Fruit fly (Drosophila melanogaster) whole organism, adult: ENCODE data around the gene snu.
A peak's percentile ranks its signal among the peaks of the same experiment; 100 is the strongest.

Experiments
- CG11617 ChIP-seq: fragments of 200-800 bp; sonication (Bioruptor generic); optimal IDR thresholded peaks from 2 replicates; lab custom pipeline; 2017; ENCODE audit warnings: mild to moderate bottlenecking, missing biosample characterization, missing genetic modification reagents, missing genetic modification characterization
- CG12768 ChIP-seq: fragments of 200-800 bp; sonication (Bioruptor generic); optimal IDR thresholded peaks from 2 replicates; lab custom pipeline; 2017; ENCODE audit warnings: missing biosample characterization, missing genetic modification characterization, mild to moderate bottlenecking, moderate library complexity, missing genetic modification reagents
- CG14711 ChIP-seq: fragments of 200-800 bp; sonication (Bioruptor generic); optimal IDR thresholded peaks from 2 replicates; lab custom pipeline; 2018; ENCODE audit warnings: missing biosample characterization, mild to moderate bottlenecking, missing genetic modification characterization, moderate library complexity
- CG1620 ChIP-seq: fragments of 200-800 bp; sonication (Bioruptor generic); optimal IDR thresholded peaks from 2 replicates; lab custom pipeline; 2016; ENCODE audit warnings: missing biosample characterization, missing genetic modification characterization
- CG33017 ChIP-seq: fragments of 200-800 bp; sonication (Bioruptor generic); optimal IDR thresholded peaks from 2 replicates; lab custom pipeline; 2018; ENCODE audit warnings: missing biosample characterization, mild to moderate bottlenecking, missing genetic modification characterization, moderate library complexity
- CG5204 ChIP-seq: fragments of 200-800 bp; sonication (Bioruptor generic); optimal IDR thresholded peaks from 2 replicates; lab custom pipeline; 2016; ENCODE audit warnings: missing biosample characterization, missing genetic modification characterization
- CG7045 ChIP-seq: fragments of 200-800 bp; sonication (Bioruptor generic); optimal IDR thresholded peaks from 2 replicates; lab custom pipeline; 2017; ENCODE audit warnings: missing biosample characterization, mild to moderate bottlenecking, missing genetic modification characterization
- CG7101 ChIP-seq: fragments of 200-800 bp; sonication (Bioruptor generic); optimal IDR thresholded peaks from 2 replicates; lab custom pipeline; 2018; ENCODE audit warnings: missing biosample characterization, mild to moderate bottlenecking, missing genetic modification characterization, moderate library complexity
- Clk ChIP-seq: fragments of 200-800 bp; sonication (Bioruptor generic); optimal IDR thresholded peaks from 2 replicates; lab custom pipeline; 2017; ENCODE audit warnings: missing biosample characterization, missing genetic modification characterization
- Crg-1 ChIP-seq: fragments of 200-800 bp; sonication (Bioruptor generic); optimal IDR thresholded peaks from 2 replicates; lab custom pipeline; 2016; ENCODE audit warnings: missing biosample characterization, missing genetic modification characterization
- Hr96 ChIP-seq: fragments of 200-800 bp; sonication (Bioruptor generic); optimal IDR thresholded peaks from 2 replicates; lab custom pipeline; 2016; ENCODE audit warnings: missing biosample characterization, missing genetic modification characterization
- Mnt ChIP-seq: fragments of 200-800 bp; sonication (Bioruptor generic); optimal IDR thresholded peaks from 2 replicates; lab custom pipeline; 2016; ENCODE audit warnings: missing biosample characterization, mild to moderate bottlenecking, missing genetic modification characterization
- bab1 ChIP-seq: fragments of 200-800 bp; sonication (Bioruptor generic); optimal IDR thresholded peaks from 3 replicates; lab custom pipeline; 2019; ENCODE audit warnings: missing biosample characterization, mild to moderate bottlenecking, missing genetic modification characterization, moderate library complexity
- cic ChIP-seq: fragments of 200-800 bp; sonication (Bioruptor generic); optimal IDR thresholded peaks from 2 replicates; lab custom pipeline; 2017; ENCODE audit warnings: missing biosample characterization, mild to moderate bottlenecking, missing genetic modification characterization, moderate library complexity
- cnc ChIP-seq, 2 experiments: fragments of >200 bp; optimal IDR thresholded peaks; 2 replicates each; lab custom pipeline; 2017
- kay ChIP-seq: fragments of 200-800 bp; sonication (Bioruptor generic); peaks from one replicate; lab custom pipeline; 2016; ENCODE audit warnings: missing biosample characterization, missing genetic modification characterization, borderline replicate concordance
- ovo ChIP-seq: fragments of 200-800 bp; sonication (Bioruptor generic); optimal IDR thresholded peaks from 2 replicates; lab custom pipeline; 2016; ENCODE audit warnings: missing biosample characterization, missing genetic modification characterization
- pad ChIP-seq: fragments of 200-800 bp; sonication (Bioruptor generic); optimal IDR thresholded peaks from 3 replicates; lab custom pipeline; 2017; ENCODE audit warnings: missing biosample characterization, missing genetic modification characterization, mild to moderate bottlenecking, moderate library complexity, missing genetic modification reagents
- tj ChIP-seq: fragments of 200-800 bp; sonication (Bioruptor generic); optimal IDR thresholded peaks from 3 replicates; lab custom pipeline; 2017; ENCODE audit warnings: missing biosample characterization, mild to moderate bottlenecking, missing genetic modification characterization, moderate library complexity
- toe ChIP-seq: fragments of 200-800 bp; sonication (Bioruptor generic); optimal IDR thresholded peaks from 2 replicates; lab custom pipeline; 2016; ENCODE audit warnings: missing biosample characterization, missing genetic modification characterization

The snu gene

dm6 chr3R:28672134-28672533 lies 2.7 kb upstream of the snu start:
- TF ChIP-seq kay (GFP tag; lab: Kevin White, UChicago) (no peak), tj (GFP tag; lab: Kevin White, UChicago) (no peak), Clk (no peak), Mnt (GFP tag; lab: Kevin White, UChicago) (peak; percentile 45), CG5204 (GFP tag; lab: Kevin White, UChicago) (peak; percentile 59), CG14711 (tag; lab: Kevin White, UChicago) (peak; percentile 35), CG11617 (no peak), cnc (optimal IDR thresholded peaks at IDR 0.05; lab: Kevin White, UChicago) (no peak), CG7101 (tag; lab: Kevin White, UChicago) (peak; percentile 54), CG12768 (GFP tag; lab: Kevin White, UChicago) (no peak), toe (GFP tag; lab: Kevin White, UChicago) (peak; percentile 79), CG7045 (GFP tag; lab: Kevin White, UChicago) (peak; percentile 17), ovo (GFP tag; lab: Kevin White, UChicago) (no peak), bab1 (no peak), Hr96 (GFP tag; lab: Kevin White, UChicago) (peak; percentile 75), Crg-1 (GFP tag; lab: Kevin White, UChicago) (peak; percentile 29), pad (peak; percentile 62), CG1620 (GFP tag; lab: Kevin White, UChicago) (peak; percentile 73), CG33017 (tag; lab: Kevin White, UChicago) (no peak), cic (GFP tag; lab: Kevin White, UChicago) (no peak)

- no peak for TF ChIP-seq Hr96 (GFP tag; lab: Kevin White, UChicago)
- no peak for TF ChIP-seq pad
- no peak for TF ChIP-seq kay (GFP tag; lab: Kevin White, UChicago)
- TF ChIP-seq ovo (GFP tag; lab: Kevin White, UChicago): no peak
- TF ChIP-seq CG7101 (tag; lab: Kevin White, UChicago): no peak
- TF ChIP-seq CG11617: no peak
- TF ChIP-seq CG1620 (GFP tag; lab: Kevin White, UChicago): no peak
- TF ChIP-seq cic (GFP tag; lab: Kevin White, UChicago): no peak
- no peak for TF ChIP-seq CG5204 (GFP tag; lab: Kevin White, UChicago)
- no peak for TF ChIP-seq CG7045 (GFP tag; lab: Kevin White, UChicago)
- TF ChIP-seq Clk: no peak
- no peak for TF ChIP-seq cnc (optimal IDR thresholded peaks at IDR 0.05; lab: Kevin White, UChicago)
- TF ChIP-seq CG14711 (tag; lab: Kevin White, UChicago): no peak
Measured at dm6 chr3R:28676870-28677526, 2.2 kb downstream of the snu start.

- TF ChIP-seq CG14711 (tag; lab: Kevin White, UChicago): peak; percentile 1
- TF ChIP-seq CG7101 (tag; lab: Kevin White, UChicago): peak; percentile 7
- TF ChIP-seq Clk: no peak
- no peak for TF ChIP-seq Mnt (GFP tag; lab: Kevin White, UChicago)
- peak; percentile 20 for TF ChIP-seq bab1
- TF ChIP-seq kay (GFP tag; lab: Kevin White, UChicago): peak; percentile 83
- peak; percentile 13 for TF ChIP-seq CG33017 (tag; lab: Kevin White, UChicago)
- peak; percentile 20 for TF ChIP-seq ovo (GFP tag; lab: Kevin White, UChicago)
Measured at dm6 chr3R:28677527-28678134, 2.8 kb downstream of the snu start.

- TF ChIP-seq toe (GFP tag; lab: Kevin White, UChicago) (no peak), tj (GFP tag; lab: Kevin White, UChicago) (no peak)
Measured at dm6 chr3R:28679583-28679982, 4.7 kb downstream of the snu start.

- TF ChIP-seq CG12768 (GFP tag; lab: Kevin White, UChicago) (peak; percentile 72), pad (no peak), CG7101 (tag; lab: Kevin White, UChicago) (no peak), kay (GFP tag; lab: Kevin White, UChicago) (peak; percentile 4), CG5204 (GFP tag; lab: Kevin White, UChicago) (no peak), Clk (no peak), cic (GFP tag; lab: Kevin White, UChicago) (peak; percentile 46), CG7045 (GFP tag; lab: Kevin White, UChicago) (no peak), CG33017 (tag; lab: Kevin White, UChicago) (no peak), CG11617 (no peak), ovo (GFP tag; lab: Kevin White, UChicago) (no peak), CG1620 (GFP tag; lab: Kevin White, UChicago) (no peak), toe (GFP tag; lab: Kevin White, UChicago) (no peak), Hr96 (GFP tag; lab: Kevin White, UChicago) (no peak), Crg-1 (GFP tag; lab: Kevin White, UChicago) (no peak), cnc (optimal IDR thresholded peaks at IDR 0.05; lab: Kevin White, UChicago) (no peak), CG14711 (tag; lab: Kevin White, UChicago) (no peak), Mnt (GFP tag; lab: Kevin White, UChicago) (peak; percentile 56), tj (GFP tag; lab: Kevin White, UChicago) (peak; percentile 38), bab1 (no peak)
Measured at dm6 chr3R:28681834-28682464, 7.1 kb downstream of the snu start.
